Fruit fly (Drosophila melanogaster) whole organism, embryonic: ENCODE data around the gene CG4982.

Source experiments
- Atf3 ChIP-seq: fragments of 200-800 bp; sonication (Bioruptor generic); optimal IDR thresholded peaks from 3 replicates; lab custom pipeline; 2016; ENCODE audit warnings: missing biosample characterization, missing genetic modification characterization
- CG10431 ChIP-seq: fragments of 200-800 bp; sonication (Bioruptor generic); optimal IDR thresholded peaks from 3 replicates; lab custom pipeline; 2018; ENCODE audit warnings: missing biosample characterization, mild to moderate bottlenecking, missing genetic modification characterization
- CG11456 ChIP-seq: fragments of 200-800 bp; sonication (Bioruptor generic); IDR thresholded peaks from 3 replicates; pipeline ENCODE4 v1.3.6; 2022; ENCODE audit warnings: missing biosample characterization, missing genetic modification characterization
- CG11504 ChIP-seq: fragments of 200-800 bp; sonication (Bioruptor generic); optimal IDR thresholded peaks from 3 replicates; lab custom pipeline; 2019; ENCODE audit warnings: missing biosample characterization, mild to moderate bottlenecking, missing genetic modification characterization, moderate library complexity
- CG12236 ChIP-seq: fragments of 200-800 bp; sonication (Bioruptor generic); optimal IDR thresholded peaks from 2 replicates; lab custom pipeline; 2016; ENCODE audit warnings: missing biosample characterization, missing genetic modification characterization
- CG14710 ChIP-seq: fragments of 200-800 bp; sonication (Bioruptor generic); optimal IDR thresholded peaks from 3 replicates; lab custom pipeline; 2019; ENCODE audit warnings: missing biosample characterization, mild to moderate bottlenecking, missing genetic modification characterization, moderate library complexity
- CG15269 ChIP-seq: fragments of 200-800 bp; sonication (Bioruptor generic); optimal IDR thresholded peaks from 2 replicates; lab custom pipeline; 2018; ENCODE audit warnings: missing biosample characterization, mild to moderate bottlenecking, missing genetic modification characterization, moderate library complexity
- CG15514 ChIP-seq: fragments of 200-800 bp; sonication (Bioruptor generic); optimal IDR thresholded peaks from 3 replicates; lab custom pipeline; 2017; ENCODE audit warnings: missing biosample characterization, missing genetic modification characterization, mild to moderate bottlenecking, moderate library complexity, missing genetic modification reagents
- CG2678 ChIP-seq: fragments of 200-800 bp; sonication (Bioruptor generic); optimal IDR thresholded peaks from 3 replicates; lab custom pipeline; 2019; ENCODE audit warnings: missing biosample characterization, mild to moderate bottlenecking, missing genetic modification characterization, moderate library complexity
- CG30403 ChIP-seq: fragments of 200-800 bp; sonication (Bioruptor generic); optimal IDR thresholded peaks from 3 replicates; lab custom pipeline; 2016; ENCODE audit warnings: missing biosample characterization, missing genetic modification characterization
- CG34376 ChIP-seq: fragments of 200-800 bp; sonication (Bioruptor generic); optimal IDR thresholded peaks from 2 replicates; lab custom pipeline; 2018; ENCODE audit warnings: missing biosample characterization, mild to moderate bottlenecking, missing genetic modification characterization
- CG3726 ChIP-seq: fragments of 200-800 bp; sonication (Bioruptor generic); IDR thresholded peaks from 3 replicates; pipeline ENCODE4, ENCODE4 v1.3.6; 2022; ENCODE audit warnings: missing biosample characterization, missing genetic modification characterization
- CG43689 ChIP-seq: fragments of 200-800 bp; sonication (Bioruptor generic); IDR thresholded peaks from 2 replicates; pipeline ENCODE4 v1.3.6; 2022; ENCODE audit warnings: missing biosample characterization, missing genetic modification characterization
- CG6791 ChIP-seq: fragments of 200-800 bp; sonication (Bioruptor generic); IDR thresholded peaks from 3 replicates; pipeline ENCODE4 v1.3.6; 2022; ENCODE audit warnings: missing biosample characterization, missing genetic modification characterization; ENCODE audit not compliant: partially characterized antibody
- CG7839 ChIP-seq: fragments of 200-800 bp; sonication (Bioruptor generic); optimal IDR thresholded peaks from 3 replicates; lab custom pipeline; 2018; ENCODE audit warnings: missing biosample characterization, mild to moderate bottlenecking, missing genetic modification characterization, moderate library complexity
- CG8478 ChIP-seq: fragments of >200 bp; optimal IDR thresholded peaks from 2 replicates; lab custom pipeline; 2018
- CG8765 ChIP-seq: fragments of 200-800 bp; sonication (Bioruptor generic); IDR thresholded peaks from 2 replicates; pipeline ENCODE4 v1.3.6; 2022; ENCODE audit warnings: missing biosample characterization, missing genetic modification characterization
- CG9215 ChIP-seq: fragments of 200-800 bp; sonication (Bioruptor generic); IDR thresholded peaks from 2 replicates; pipeline ENCODE4 v1.3.6; 2022; ENCODE audit warnings: missing biosample characterization, missing genetic modification characterization
- CG9609 ChIP-seq: fragments of 200-800 bp; sonication (Bioruptor generic); optimal IDR thresholded peaks from 3 replicates; lab custom pipeline; 2016; ENCODE audit warnings: missing biosample characterization, missing genetic modification characterization
- CG9817 ChIP-seq: fragments of 200-800 bp; sonication (Bioruptor generic); optimal IDR thresholded peaks from 2 replicates; lab custom pipeline; 2018; ENCODE audit warnings: missing biosample characterization, mild to moderate bottlenecking, missing genetic modification characterization, moderate library complexity
- Deaf1 ChIP-seq: fragments of 200-800 bp; optimal IDR thresholded peaks from 3 replicates; lab custom pipeline; 2019; ENCODE audit warnings: missing biosample characterization, mild to moderate bottlenecking, missing genetic modification characterization, moderate library complexity
- Eip74EF ChIP-seq, 2 experiments: fragments of 200-800 bp in 1 of 2; fragments of >200 bp in 1 of 2; sonication (Bioruptor generic) in 1 of 2; optimal IDR thresholded peaks; 2 replicates each; lab custom pipeline; 2017 to 2019; ENCODE audit warnings: missing biosample characterization in 2 of 2, missing genetic modification characterization in 2 of 2, mild to moderate bottlenecking in 1 of 2, moderate library complexity in 1 of 2
- Gsc ChIP-seq: fragments of 200-800 bp; sonication (Bioruptor generic); IDR thresholded peaks from 2 replicates; pipeline ENCODE4 v1.3.6; 2022; ENCODE audit warnings: missing biosample characterization, missing genetic modification characterization
- Jarid2 ChIP-seq: fragments of 200-800 bp; sonication (Bioruptor generic); optimal IDR thresholded peaks from 3 replicates; lab custom pipeline; 2017; ENCODE audit warnings: mild to moderate bottlenecking, missing biosample characterization, missing genetic modification reagents, missing genetic modification characterization
- Oli ChIP-seq: fragments of 200-800 bp; sonication (Bioruptor generic); optimal IDR thresholded peaks from 2 replicates; lab custom pipeline; 2018; ENCODE audit warnings: missing biosample characterization, mild to moderate bottlenecking, missing genetic modification characterization, moderate library complexity
- Sox100B ChIP-seq: fragments of 200-800 bp; sonication (Bioruptor generic); optimal IDR thresholded peaks from 3 replicates; lab custom pipeline; 2018; ENCODE audit warnings: missing biosample characterization, mild to moderate bottlenecking, missing genetic modification characterization
- Sox102F ChIP-seq: fragments of 200-800 bp; sonication (Bioruptor generic); optimal IDR thresholded peaks from 2 replicates; lab custom pipeline; 2018; ENCODE audit warnings: missing biosample characterization, mild to moderate bottlenecking, missing genetic modification characterization, moderate library complexity
- Sry-β ChIP-seq: fragments of 200-800 bp; sonication (Bioruptor generic); optimal IDR thresholded peaks from 2 replicates; lab custom pipeline; 2018; ENCODE audit warnings: missing biosample characterization, mild to moderate bottlenecking, missing genetic modification characterization, moderate library complexity
- ci ChIP-seq: fragments of 200-800 bp; sonication (Bioruptor generic); IDR thresholded peaks from 3 replicates; pipeline ENCODE4 v1.3.6; 2022; ENCODE audit warnings: missing biosample characterization, missing genetic modification characterization
- dan ChIP-seq: fragments of 200-800 bp; sonication (Bioruptor generic); IDR thresholded peaks from 2 replicates; pipeline ENCODE4 v1.3.6; 2022; ENCODE audit warnings: missing biosample characterization, missing genetic modification characterization
- dmrt99B ChIP-seq: fragments of 200-800 bp; sonication (Bioruptor generic); optimal IDR thresholded peaks from 2 replicates; lab custom pipeline; 2018; ENCODE audit warnings: missing biosample characterization, mild to moderate bottlenecking, missing genetic modification characterization, moderate library complexity
- gcm2 ChIP-seq: fragments of 200-800 bp; sonication (Bioruptor generic); optimal IDR thresholded peaks from 2 replicates; lab custom pipeline; 2016; ENCODE audit warnings: missing biosample characterization, missing genetic modification characterization
- grau ChIP-seq: fragments of 200-800 bp; optimal IDR thresholded peaks from 3 replicates; lab custom pipeline; 2019; ENCODE audit warnings: missing biosample characterization, mild to moderate bottlenecking, missing genetic modification characterization, moderate library complexity
- grn ChIP-seq: fragments of 200-800 bp; sonication (Bioruptor generic); optimal IDR thresholded peaks from 3 replicates; lab custom pipeline; 2017; ENCODE audit warnings: missing biosample characterization, missing genetic modification characterization
- gsb-n ChIP-seq: fragments of 200-800 bp; sonication (Bioruptor generic); optimal IDR thresholded peaks from 3 replicates; lab custom pipeline; 2018; ENCODE audit warnings: missing biosample characterization, mild to moderate bottlenecking, missing genetic modification characterization
- hbn ChIP-seq: fragments of 200-800 bp; sonication (Bioruptor generic); IDR thresholded peaks from 2 replicates; pipeline ENCODE4 v1.3.6; 2022; ENCODE audit warnings: missing biosample characterization, missing genetic modification characterization; ENCODE audit not compliant: partially characterized antibody
- hkb ChIP-seq, 2 experiments: fragments of 200-800 bp in 1 of 2; fragments of >200 bp in 1 of 2; sonication (Bioruptor generic) in 1 of 2; IDR thresholded peaks in 1 of 2; optimal IDR thresholded peaks in 1 of 2; 2 replicates each; pipeline versions ENCODE4 v1.3.6 to Lab custom; 2017 to 2022; ENCODE audit warnings: missing biosample characterization in 1 of 2, missing genetic modification characterization in 1 of 2
- nau ChIP-seq: fragments of 200-800 bp; sonication (Bioruptor generic); optimal IDR thresholded peaks from 3 replicates; lab custom pipeline; 2017; ENCODE audit warnings: missing biosample characterization, mild to moderate bottlenecking, missing genetic modification characterization, missing genetic modification reagents
- nerfin-2 ChIP-seq: fragments of 200-800 bp; sonication (Bioruptor generic); IDR thresholded peaks from 2 replicates; pipeline ENCODE4 v1.3.6; 2022; ENCODE audit warnings: missing biosample characterization, missing genetic modification characterization; ENCODE audit not compliant: partially characterized antibody
- nmo ChIP-seq: fragments of 200-800 bp; sonication (Bioruptor generic); optimal IDR thresholded peaks from 2 replicates; lab custom pipeline; 2018; ENCODE audit warnings: missing biosample characterization, mild to moderate bottlenecking, missing genetic modification characterization, moderate library complexity
- onecut ChIP-seq: fragments of 200-800 bp; sonication (Bioruptor generic); IDR thresholded peaks from 2 replicates; pipeline ENCODE4 v1.3.6; 2022; ENCODE audit warnings: missing biosample characterization, missing genetic modification characterization
- repo ChIP-seq: fragments of 200-800 bp; sonication (Bioruptor generic); optimal IDR thresholded peaks from 2 replicates; lab custom pipeline; 2016; ENCODE audit warnings: missing biosample characterization, missing genetic modification characterization
- row ChIP-seq: fragments of 200-800 bp; sonication (Bioruptor generic); IDR thresholded peaks from 3 replicates; pipeline ENCODE4 v1.3.6; 2022; ENCODE audit warnings: missing biosample characterization, missing genetic modification characterization
- sc ChIP-seq, 3 experiments: fragments of >200 bp in 2 of 3; fragments of 200-800 bp in 1 of 3; sonication (Bioruptor generic) in 1 of 3; optimal IDR thresholded peaks; 2 replicates in 2 of 3; 3 replicates in 1 of 3; lab custom pipeline; 2017; ENCODE audit warnings: mild to moderate bottlenecking in 1 of 3, missing biosample characterization in 1 of 3, missing genetic modification characterization in 1 of 3, missing genetic modification reagents in 1 of 3
- so ChIP-seq: fragments of 200-800 bp; sonication (Bioruptor generic); IDR thresholded peaks from 3 replicates; pipeline ENCODE4 v1.3.6; 2022; ENCODE audit warnings: missing biosample characterization, missing genetic modification characterization
- tap ChIP-seq: fragments of 200-800 bp; optimal IDR thresholded peaks from 3 replicates; lab custom pipeline; 2019; ENCODE audit warnings: missing biosample characterization, mild to moderate bottlenecking, missing genetic modification characterization, moderate library complexity
- zfh1 ChIP-seq: fragments of 200-800 bp; sonication (Bioruptor generic); IDR thresholded peaks from 3 replicates; pipeline ENCODE4 v1.3.6; 2022; ENCODE audit warnings: missing biosample characterization, missing genetic modification characterization

Gene CG4982

DNA sequence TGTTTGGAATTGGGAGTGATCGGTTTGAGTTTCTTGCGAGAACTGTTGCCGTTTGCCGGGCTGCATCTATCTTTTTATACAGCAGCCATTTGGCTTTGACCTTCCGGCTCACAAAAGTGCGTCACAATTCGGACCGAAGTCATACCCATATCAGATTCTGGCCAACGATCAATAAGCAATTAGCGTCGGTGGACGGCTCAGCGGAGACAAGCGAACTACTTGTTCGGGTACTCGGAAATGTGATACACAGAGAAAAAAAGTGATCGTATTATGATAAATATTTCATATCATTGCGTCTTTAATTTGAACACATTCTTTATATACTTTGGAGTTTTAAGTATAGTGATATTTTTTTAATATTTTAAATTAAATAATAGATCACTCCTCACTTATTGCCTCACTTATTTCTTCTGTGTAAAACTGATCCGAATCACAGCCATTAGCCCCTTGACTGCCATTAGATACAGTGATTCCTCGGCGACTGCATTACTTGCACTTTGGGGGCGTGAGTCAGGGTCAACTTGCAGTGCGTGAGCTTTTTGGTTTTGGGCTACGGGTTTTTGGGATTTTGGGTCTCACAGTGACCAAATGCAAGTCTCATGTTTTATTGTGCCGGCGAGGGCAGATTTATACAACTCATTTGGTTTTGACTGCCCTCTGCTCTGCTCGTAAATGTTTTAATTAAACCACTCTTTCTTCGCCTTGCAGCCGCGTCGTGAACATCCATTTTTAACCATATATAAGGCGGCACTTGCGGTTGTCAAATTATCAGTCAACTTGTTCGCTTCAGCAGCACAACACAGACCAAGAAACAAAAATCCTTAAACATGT, 4.8 kb downstream of the CG4982 start, which contains the start of the genes CG13043 and CG13063:
Gene CG13043, minus strand, starts transcription at position 51 of the 831 bp plus-strand sequence.
Gene CG13063, plus strand, starts transcription at position 781 of the 831 bp plus-strand sequence.
- TF ChIP-seq hbn (GFP tag; lab: Robert Waterston, UW) (no peak), CG11504 (tag; lab: Kevin White, UChicago) (peak; percentile 59), CG9609 (GFP tag; lab: Kevin White, UChicago) (no peak), Eip74EF (GFP tag; optimal IDR thresholded peaks at IDR 0.05; lab: Kevin White, UChicago) (peak in 1 of 2 experiments; percentile 5), CG7839 (peak; percentile 26), grau (tag; lab: Kevin White, UChicago) (no peak), CG10431 (GFP tag; lab: Kevin White, UChicago) (no peak), CG15514 (GFP tag; lab: Kevin White, UChicago) (no peak), Deaf1 (peak; percentile 18), tap (tag; lab: Kevin White, UChicago) (peak; percentile 22), gsb-n (tag; lab: Kevin White, UChicago) (peak; percentile 58), grn (GFP tag; lab: Kevin White, UChicago) (no peak), dan (GFP tag; lab: Robert Waterston, UW) (no peak), zfh1 (GFP tag; lab: Robert Waterston, UW) (no peak), nmo (GFP tag; lab: Kevin White, UChicago) (peak; percentile 10), CG8478 (no peak), CG12236 (GFP tag; lab: Kevin White, UChicago) (no peak), hkb (optimal IDR thresholded peaks at IDR 0.05; lab: Kevin White, UChicago) (no peak), hkb (GFP tag; IDR thresholded peaks at IDR 0.05; lab: Robert Waterston, UW) (0 out of 2 replicates have a peak, but pooled peaks have one; percentile 25), CG34376 (GFP tag; lab: Kevin White, UChicago) (no peak), CG30403 (no peak), nau (no peak), CG9215 (no peak), CG9817 (tag; lab: Kevin White, UChicago) (no peak), dmrt99B (tag; lab: Kevin White, UChicago) (peak; percentile 2), Sry-β (GFP tag; lab: Kevin White, UChicago) (no peak), Gsc (GFP tag; lab: Robert Waterston, UW) (no peak), repo (GFP tag; lab: Kevin White, UChicago) (no peak), CG43689 (no peak), Sox100B (peak; percentile 32), so (GFP tag; lab: Robert Waterston, UW) (no peak), nerfin-2 (GFP tag; lab: Robert Waterston, UW) (no peak), Oli (peak; percentile 22), CG14710 (tag; lab: Kevin White, UChicago) (no peak), Atf3 (GFP tag; lab: Kevin White, UChicago) (no peak), CG6791 (no peak), CG15269 (tag; lab: Kevin White, UChicago) (peak; percentile 41), CG8765 (GFP tag; lab: Robert Waterston, UW) (no peak), CG11456 (GFP tag; lab: Robert Waterston, UW) (no peak), ci (GFP tag; lab: Robert Waterston, UW) (0 out of 3 replicates have a peak, but pooled peaks have one; percentile 32), Jarid2 (no peak), gcm2 (GFP tag; lab: Kevin White, UChicago) (no peak), row (GFP tag; lab: Robert Waterston, UW) (peak; percentile 41; the same call in 1 of the 3 replicates), sc (optimal IDR thresholded peaks at IDR 0.05; lab: Kevin White, UChicago) (no peak), sc (GFP tag; optimal IDR thresholded peaks at IDR 0.05; lab: Kevin White, UChicago) (no peak), Sox102F (GFP tag; lab: Kevin White, UChicago) (peak; percentile 35), onecut (GFP tag; lab: Robert Waterston, UW) (no peak), CG2678 (tag; lab: Kevin White, UChicago) (peak; percentile 42), CG3726 (no peak)
